Worm (Caenorhabditis elegans) whole organism, L2 larva: ENCODE results near the gene trpp-1.

Source experiments
- F13H6.1 ChIP-seq: sonication (generic microtip); optimal IDR thresholded peaks from 2 replicates; lab custom pipeline; 2016; ENCODE audit warnings: missing genetic modification characterization, missing compliant biosample characterization
- ama-1 ChIP-seq: fragments of 150-350 bp; optimal IDR thresholded peaks from 2 replicates; lab custom pipeline; 2018; ENCODE audit warnings: inconsistent platforms
- ceh-82 ChIP-seq: fragments of 150-350 bp; optimal IDR thresholded peaks from 2 replicates; lab custom pipeline; 2014; ENCODE audit warnings: missing biosample characterization, missing genetic modification characterization
- mdl-1 ChIP-seq, 2 experiments: fragments of 150-350 bp in 1 of 2; sonication (generic microtip) in 1 of 2; optimal IDR thresholded peaks; 2 replicates each; lab custom pipeline; 2017; ENCODE audit warnings: missing biosample characterization in 2 of 2, missing genetic modification characterization in 2 of 2
- nhr-6 ChIP-seq: fragments of 150-350 bp; optimal IDR thresholded peaks from 2 replicates; lab custom pipeline; 2014; ENCODE audit warnings: missing biosample characterization, missing genetic modification characterization
- peb-1 ChIP-seq: fragments of 150-350 bp; optimal IDR thresholded peaks from 2 replicates; lab custom pipeline; 2014; ENCODE audit warnings: missing biosample characterization, missing genetic modification characterization
- sem-4 ChIP-seq: fragments of 150-350 bp; optimal IDR thresholded peaks from 2 replicates; lab custom pipeline; 2014; ENCODE audit warnings: missing biosample characterization, missing genetic modification reagents, missing genetic modification characterization
- skn-1 ChIP-seq: sonication (generic microtip); optimal IDR thresholded peaks from 2 replicates; lab custom pipeline; 2017; ENCODE audit warnings: missing biosample characterization, missing genetic modification characterization
- ztf-11 ChIP-seq: sonication (generic microtip); optimal IDR thresholded peaks from 2 replicates; lab custom pipeline; 2017; ENCODE audit warnings: missing biosample characterization, missing genetic modification characterization
- ztf-4 ChIP-seq: fragments of 150-350 bp; optimal IDR thresholded peaks from 2 replicates; lab custom pipeline; 2014; ENCODE audit warnings: missing biosample characterization, missing genetic modification characterization

DNA sequence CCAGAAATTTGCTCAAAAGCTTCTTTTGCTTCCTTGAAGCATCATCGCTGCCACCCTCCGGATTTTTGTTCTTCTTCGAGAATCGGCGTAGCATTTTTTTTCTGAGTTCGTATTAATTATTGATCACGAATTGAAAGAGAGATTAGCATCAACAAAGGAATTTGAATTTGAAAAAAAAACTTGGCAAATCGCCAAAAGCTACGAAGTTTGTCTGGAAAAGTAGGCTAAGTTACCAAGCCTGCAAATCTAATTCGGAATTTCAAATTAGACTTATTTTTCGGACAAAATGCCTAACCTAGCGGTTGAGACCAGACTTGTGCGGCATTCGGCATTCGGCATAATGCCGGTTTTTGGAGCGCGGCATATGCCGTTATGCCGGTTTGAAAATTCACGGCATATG lies 29.3 kb upstream of the trpp-1 start, which contains the start of gene cfap-36:
- no peak for TF ChIP-seq ceh-82
- no peak for TF ChIP-seq ztf-11 (tag; lab: Kevin White, UChicago)
- TF ChIP-seq skn-1 (tag; lab: Kevin White, UChicago), result no peak
- TF ChIP-seq ztf-4 (tag; lab: Kevin White, UChicago), result no peak
- no peak for TF ChIP-seq ama-1 (lab: Kevin White, UChicago)
- TF ChIP-seq F13H6.1 (tag; lab: Kevin White, UChicago), result no peak
- TF ChIP-seq mdl-1 (tag; optimal IDR thresholded peaks at IDR 0.05; lab: Kevin White, UChicago), result no peak
- TF ChIP-seq sem-4 (tag; lab: Kevin White, UChicago), result no peak
- no peak for TF ChIP-seq peb-1
- no peak for TF ChIP-seq nhr-6
